Worm (Caenorhabditis elegans): ENCODE measurements around the gene ttr-15.

The ttr-15 gene

ce11 chrIII:10381473-10381872 lies 43.8 kb downstream of the ttr-15 start, which contains the start of gene C38H2.2:
Gene C38H2.2 (plus strand): TSS chrIII:10381773.
- TF ChIP-seq sptf-1 (tag; optimal IDR thresholded peaks at IDR 0.05): no peak
- TF ChIP-seq ztf-11 (tag; optimal IDR thresholded peaks at IDR 0.05): no peak
- no peak for TF ChIP-seq nhr-12 (tag; optimal IDR thresholded peaks at IDR 0.05)
- no peak for TF ChIP-seq elt-3 (tag; optimal IDR thresholded peaks at IDR 0.05)
- TF ChIP-seq ham-2 (GFP tag; optimal IDR thresholded peaks at IDR 0.05): no peak
- TF ChIP-seq mab-5 (tag; optimal IDR thresholded peaks at IDR 0.05): no peak
- no peak for TF ChIP-seq unc-62 (GFP tag; optimal IDR thresholded peaks at IDR 0.05)
- no peak for TF ChIP-seq nhr-28 (tag; optimal IDR thresholded peaks at IDR 0.05)
- TF ChIP-seq blmp-1 (tag; optimal IDR thresholded peaks at IDR 0.05): no peak
- no peak for TF ChIP-seq ceh-39 (tag; optimal IDR thresholded peaks at IDR 0.05)
- TF ChIP-seq ceh-43 (GFP tag; optimal IDR thresholded peaks at IDR 0.05): no peak
- TF ChIP-seq mep-1 (tag; optimal IDR thresholded peaks at IDR 0.05): no peak
- TF ChIP-seq unc-39 (tag; optimal IDR thresholded peaks at IDR 0.05): no peak
- no peak for TF ChIP-seq bed-3 (GFP tag; optimal IDR thresholded peaks at IDR 0.05)
- no peak for TF ChIP-seq ces-1 (GFP tag; optimal IDR thresholded peaks at IDR 0.05)
- no peak for TF ChIP-seq zip-8 (tag; optimal IDR thresholded peaks at IDR 0.05)
- TF ChIP-seq mls-2 (tag; optimal IDR thresholded peaks at IDR 0.05): no peak
- TF ChIP-seq sem-2 (GFP tag; optimal IDR thresholded peaks at IDR 0.05): no peak

- no peak for TF ChIP-seq ham-2 (GFP tag; optimal IDR thresholded peaks at IDR 0.05)
- TF ChIP-seq ceh-43 (GFP tag; optimal IDR thresholded peaks at IDR 0.05): no peak
- no peak for TF ChIP-seq unc-39 (tag; optimal IDR thresholded peaks at IDR 0.05)
- no peak for TF ChIP-seq snpc-4 (tag; optimal IDR thresholded peaks at IDR 0.05)
- TF ChIP-seq nhr-76 (tag; optimal IDR thresholded peaks at IDR 0.05): no peak
- no peak for TF ChIP-seq lsy-2 (tag; optimal IDR thresholded peaks at IDR 0.05)
- no peak for TF ChIP-seq sptf-1 (tag; optimal IDR thresholded peaks at IDR 0.05)
- no peak for TF ChIP-seq drap-1 (GFP tag; optimal IDR thresholded peaks at IDR 0.05)
- no peak for TF ChIP-seq mab-5 (tag; optimal IDR thresholded peaks at IDR 0.05)
These were observed 46.2 kb downstream of the ttr-15 start for ce11 chrIII:10383804-10384203.

- no peak for TF ChIP-seq mab-5 (tag; optimal IDR thresholded peaks at IDR 0.05)
- TF ChIP-seq tbx-8 (GFP tag; optimal IDR thresholded peaks at IDR 0.05): no peak
- no peak for TF ChIP-seq hlh-1 (tag; optimal IDR thresholded peaks at IDR 0.05)
- no peak for TF ChIP-seq sptf-1 (tag; optimal IDR thresholded peaks at IDR 0.05)
- TF ChIP-seq ztf-11 (tag; optimal IDR thresholded peaks at IDR 0.05): no peak
- TF ChIP-seq nhr-76 (tag; optimal IDR thresholded peaks at IDR 0.05): no peak
- TF ChIP-seq unc-62 (GFP tag; optimal IDR thresholded peaks at IDR 0.05): no peak
- no peak for TF ChIP-seq cnd-1 (tag; optimal IDR thresholded peaks at IDR 0.05)
- no peak for TF ChIP-seq lin-32 (GFP tag; optimal IDR thresholded peaks at IDR 0.05)
- no peak for TF ChIP-seq ceh-83 (GFP tag; optimal IDR thresholded peaks at IDR 0.05)
- TF ChIP-seq flh-1 (GFP tag; optimal IDR thresholded peaks at IDR 0.05): no peak
- TF ChIP-seq nhr-237 (tag; optimal IDR thresholded peaks at IDR 0.05): no peak
- no peak for TF ChIP-seq mep-1 (tag; optimal IDR thresholded peaks at IDR 0.05)
These were observed 48.8 kb downstream of the ttr-15 start, which contains the start of gene C38H2.3 for ce11 chrIII:10386476-10386875. Gene C38H2.3 (minus strand): TSS chrIII:10386576.
